Worm (Caenorhabditis elegans) whole organism, mixed stage, embryonic: Measurements from ENCODE around the gene npp-15.

ENCODE experiments used
- M03D4.4 ChIP-seq: sonication (generic microtip); optimal IDR thresholded peaks from 2 replicates; lab custom pipeline; 2017; ENCODE audit warnings: mild to moderate bottlenecking, missing genetic modification characterization, missing compliant biosample characterization
- bed-3 ChIP-seq: fragments of 200-800 bp; sonication (Bioruptor generic); optimal IDR thresholded peaks from 3 replicates; lab custom pipeline; 2018; ENCODE audit warnings: mild to moderate bottlenecking, missing genetic modification characterization, moderate library complexity, missing compliant biosample characterization
- blmp-1 ChIP-seq: fragments of 150-350 bp; optimal IDR thresholded peaks from 2 replicates; lab custom pipeline; 2014; ENCODE audit warnings: missing biosample characterization, missing genetic modification characterization
- ceh-39 ChIP-seq: fragments of 150-350 bp; optimal IDR thresholded peaks from 2 replicates; lab custom pipeline; 2014; ENCODE audit warnings: missing biosample characterization, missing genetic modification characterization
- ceh-43 ChIP-seq: fragments of 200-800 bp; sonication (Bioruptor generic); optimal IDR thresholded peaks from 2 replicates; lab custom pipeline; 2018; ENCODE audit warnings: mild to moderate bottlenecking, missing genetic modification characterization, moderate library complexity, missing compliant biosample characterization
- ceh-83 ChIP-seq: fragments of 200-800 bp; sonication (Bioruptor generic); optimal IDR thresholded peaks from 2 replicates; lab custom pipeline; 2018; ENCODE audit warnings: mild to moderate bottlenecking, missing genetic modification characterization, missing compliant biosample characterization
- ces-1 ChIP-seq: fragments of 150-350 bp; optimal IDR thresholded peaks from 2 replicates; lab custom pipeline; 2014; ENCODE audit warnings: missing biosample characterization, missing genetic modification reagents, missing genetic modification characterization
- cnd-1 ChIP-seq: fragments of 200-800 bp; sonication (Bioruptor generic); optimal IDR thresholded peaks from 2 replicates; lab custom pipeline; 2018; ENCODE audit warnings: mild to moderate bottlenecking, missing genetic modification characterization, missing compliant biosample characterization
- drap-1 ChIP-seq: fragments of 200-800 bp; sonication (Bioruptor generic); optimal IDR thresholded peaks from 3 replicates; lab custom pipeline; 2018; ENCODE audit warnings: mild to moderate bottlenecking, missing genetic modification characterization, missing compliant biosample characterization
- elt-1 ChIP-seq: sonication (generic microtip); optimal IDR thresholded peaks from 2 replicates; lab custom pipeline; 2017; ENCODE audit warnings: missing genetic modification characterization, mild to moderate bottlenecking, missing compliant biosample characterization, antibody characterized with exemption, moderate library complexity, borderline replicate concordance; ENCODE audit not compliant: insufficient read depth
- elt-3 ChIP-seq: fragments of 150-350 bp; optimal IDR thresholded peaks from 2 replicates; lab custom pipeline; 2014; ENCODE audit warnings: missing biosample characterization, missing genetic modification characterization
- flh-1 ChIP-seq: fragments of 200-800 bp; sonication (Bioruptor generic); optimal IDR thresholded peaks from 2 replicates; lab custom pipeline; 2018; ENCODE audit warnings: mild to moderate bottlenecking, missing genetic modification characterization, moderate library complexity, missing compliant biosample characterization
- ham-2 ChIP-seq: fragments of 200-800 bp; sonication (Bioruptor generic); optimal IDR thresholded peaks from 2 replicates; lab custom pipeline; 2018; ENCODE audit warnings: mild to moderate bottlenecking, missing genetic modification characterization, missing compliant biosample characterization
- hlh-1 ChIP-seq: fragments of 150-350 bp; optimal IDR thresholded peaks from 2 replicates; lab custom pipeline; 2014; ENCODE audit warnings: missing biosample characterization, missing genetic modification reagents, missing genetic modification characterization
- lin-13 ChIP-seq: fragments of 150-350 bp; optimal IDR thresholded peaks from 2 replicates; lab custom pipeline; 2014; ENCODE audit warnings: missing biosample characterization, missing genetic modification characterization
- lin-32 ChIP-seq: fragments of 200-800 bp; sonication (Bioruptor generic); optimal IDR thresholded peaks from 2 replicates; lab custom pipeline; 2018; ENCODE audit warnings: mild to moderate bottlenecking, missing genetic modification characterization, missing compliant biosample characterization
- lsy-2 ChIP-seq: fragments of 150-350 bp; optimal IDR thresholded peaks from 2 replicates; lab custom pipeline; 2014; ENCODE audit warnings: missing biosample characterization, missing genetic modification characterization
- mab-5 ChIP-seq: fragments of 150-350 bp; optimal IDR thresholded peaks from 2 replicates; lab custom pipeline; 2014; ENCODE audit warnings: missing biosample characterization, missing genetic modification characterization
- mep-1 ChIP-seq: fragments of 150-350 bp; optimal IDR thresholded peaks from 2 replicates; lab custom pipeline; 2017; ENCODE audit warnings: missing biosample characterization, missing genetic modification reagents, missing genetic modification characterization, inconsistent platforms
- mls-2 ChIP-seq: sonication (generic microtip); optimal IDR thresholded peaks from 2 replicates; lab custom pipeline; 2016; ENCODE audit warnings: mild to moderate bottlenecking, missing genetic modification characterization, moderate library complexity, missing compliant biosample characterization
- nhr-12 ChIP-seq: fragments of 150-350 bp; optimal IDR thresholded peaks from 2 replicates; lab custom pipeline; 2014; ENCODE audit warnings: missing biosample characterization, missing genetic modification characterization
- nhr-2 ChIP-seq: fragments of 150-350 bp; optimal IDR thresholded peaks from 2 replicates; lab custom pipeline; 2014; ENCODE audit warnings: missing biosample characterization, missing genetic modification characterization
- nhr-237 ChIP-seq: fragments of 150-350 bp; optimal IDR thresholded peaks from 2 replicates; lab custom pipeline; 2014; ENCODE audit warnings: missing biosample characterization, missing genetic modification characterization
- nhr-28 ChIP-seq: fragments of 150-350 bp; optimal IDR thresholded peaks from 2 replicates; lab custom pipeline; 2014; ENCODE audit warnings: missing biosample characterization, missing genetic modification characterization
- nhr-76 ChIP-seq: sonication (generic microtip); optimal IDR thresholded peaks from 2 replicates; lab custom pipeline; 2017; ENCODE audit warnings: missing biosample characterization, missing genetic modification characterization
- pha-4 ChIP-seq: fragments of 150-350 bp; optimal IDR thresholded peaks from 2 replicates; lab custom pipeline; 2018; ENCODE audit warnings: missing biosample characterization, missing genetic modification reagents, missing genetic modification characterization
- sem-2 ChIP-seq: fragments of 200-800 bp; sonication (Bioruptor generic); optimal IDR thresholded peaks from 2 replicates; lab custom pipeline; 2018; ENCODE audit warnings: mild to moderate bottlenecking, missing genetic modification characterization, missing compliant biosample characterization
- snpc-4 ChIP-seq: fragments of 150-350 bp; optimal IDR thresholded peaks from 2 replicates; lab custom pipeline; 2014; ENCODE audit warnings: missing biosample characterization, missing genetic modification characterization
- sptf-1 ChIP-seq: sonication (generic microtip); optimal IDR thresholded peaks from 2 replicates; lab custom pipeline; 2017; ENCODE audit warnings: mild to moderate bottlenecking, missing genetic modification characterization, moderate library complexity, missing compliant biosample characterization
- tbx-8 ChIP-seq: fragments of 200-800 bp; sonication (Bioruptor generic); optimal IDR thresholded peaks from 2 replicates; lab custom pipeline; 2018; ENCODE audit warnings: mild to moderate bottlenecking, missing genetic modification characterization, moderate library complexity, missing compliant biosample characterization
- unc-120 ChIP-seq: sonication (generic microtip); optimal IDR thresholded peaks from 2 replicates; lab custom pipeline; 2017; ENCODE audit warnings: missing genetic modification characterization, missing compliant biosample characterization; ENCODE audit not compliant: poor library complexity, severe bottlenecking
- unc-39 ChIP-seq: fragments of 150-350 bp; optimal IDR thresholded peaks from 2 replicates; lab custom pipeline; 2014; ENCODE audit warnings: missing biosample characterization, missing genetic modification characterization
- unc-62 ChIP-seq: fragments of 150-350 bp; optimal IDR thresholded peaks from 2 replicates; lab custom pipeline; 2014; ENCODE audit warnings: missing biosample characterization, missing genetic modification reagents, missing genetic modification characterization
- zip-8 ChIP-seq: fragments of 150-350 bp; optimal IDR thresholded peaks from 2 replicates; lab custom pipeline; 2014; ENCODE audit warnings: missing biosample characterization, missing genetic modification characterization
- ztf-11 ChIP-seq: fragments of 150-350 bp; optimal IDR thresholded peaks from 2 replicates; lab custom pipeline; 2014; ENCODE audit warnings: missing biosample characterization, missing genetic modification characterization

Gene npp-15

DNA sequence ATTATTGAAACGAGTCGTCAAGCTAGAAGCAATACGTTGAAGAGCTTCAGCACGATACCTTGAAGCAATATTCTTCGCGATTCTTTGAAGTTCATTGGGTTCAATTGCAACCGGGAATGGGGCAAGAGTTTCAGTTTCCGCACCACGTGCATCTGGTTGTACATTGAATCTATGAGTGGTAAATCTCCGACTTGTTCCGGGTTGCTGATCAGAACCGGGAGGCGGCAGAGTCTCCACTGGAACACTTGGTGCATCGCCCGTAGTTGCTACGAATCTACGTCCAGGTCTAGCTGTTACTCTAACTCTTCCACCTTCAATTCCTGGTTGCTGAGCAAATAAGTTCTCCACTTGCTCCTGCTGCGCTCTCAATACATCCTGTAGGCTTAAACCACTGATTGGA lies 39.8 kb upstream of the npp-15 start:
- no peak for TF ChIP-seq sem-2 (GFP tag; lab: Kevin White, UChicago)
- TF ChIP-seq sptf-1 (tag; lab: Kevin White, UChicago): no peak
- no peak for TF ChIP-seq unc-120 (tag; lab: Kevin White, UChicago)
- TF ChIP-seq ces-1 (GFP tag; lab: Kevin White, UChicago): no peak
- no peak for TF ChIP-seq M03D4.4 (tag; lab: Kevin White, UChicago)
- no peak for TF ChIP-seq unc-39
- no peak for TF ChIP-seq nhr-2 (tag; lab: Kevin White, UChicago)
- no peak for TF ChIP-seq mls-2 (tag; lab: Kevin White, UChicago)
- TF ChIP-seq drap-1: no peak

DNA sequence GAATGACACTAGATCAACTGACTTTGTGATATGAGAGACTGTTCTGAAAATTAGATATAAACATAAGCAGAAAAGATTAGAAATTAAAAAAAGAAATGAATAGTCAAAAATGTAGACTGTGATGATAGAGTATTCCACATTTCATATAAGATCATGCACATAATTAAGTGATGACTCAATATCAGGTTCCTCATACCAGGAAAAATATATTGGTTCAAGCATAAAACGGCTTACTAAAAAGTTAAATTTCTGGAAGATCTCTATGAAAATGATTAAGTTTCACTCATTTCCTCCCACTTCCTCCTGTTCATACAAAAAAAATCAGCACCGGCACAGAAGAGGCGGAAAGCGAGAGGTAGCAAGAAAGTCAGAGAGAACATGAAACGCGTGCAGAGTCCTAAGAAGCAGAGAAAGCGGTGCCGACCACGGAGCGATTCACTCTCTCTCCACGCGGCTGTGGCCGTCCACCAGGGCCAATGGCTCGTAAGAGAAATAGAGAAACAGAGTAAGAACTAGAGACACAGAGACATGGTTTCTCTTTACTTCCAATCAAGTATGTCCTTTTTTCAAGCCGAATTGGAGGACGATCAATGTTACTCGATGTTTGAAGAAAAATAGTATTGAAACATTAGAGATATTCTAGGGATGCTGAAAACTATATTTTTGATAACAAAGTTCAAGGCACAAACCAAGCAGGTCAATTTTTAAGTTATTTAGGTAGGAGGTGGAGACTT lies 37.1 kb upstream of the npp-15 start, which contains the start of the genes ZK688.5 and fahd-1:
Gene ZK688.5 (minus strand): TSS at position 51 of the 734 bp plus-strand sequence.
Gene fahd-1 (plus strand): TSS at position 684 of the 734 bp plus-strand sequence.
- TF ChIP-seq mep-1 (peak; percentile 40), ceh-39 (tag; lab: Kevin White, UChicago) (peak; percentile 8), nhr-2 (tag; lab: Kevin White, UChicago) (peak; percentile 77), ces-1 (GFP tag; lab: Kevin White, UChicago) (peak; percentile 59), nhr-237 (tag; lab: Kevin White, UChicago) (peak; percentile 46), unc-39 (no peak), ham-2 (GFP tag; lab: Kevin White, UChicago) (peak; percentile 74), tbx-8 (GFP tag; lab: Kevin White, UChicago) (no peak), ztf-11 (tag; lab: Kevin White, UChicago) (no peak), flh-1 (GFP tag; lab: Kevin White, UChicago) (no peak), elt-3 (tag; lab: Kevin White, UChicago) (no peak), lin-32 (GFP tag; lab: Kevin White, UChicago) (no peak), sptf-1 (tag; lab: Kevin White, UChicago) (no peak), lsy-2 (tag; lab: Kevin White, UChicago) (peak; percentile 56), sem-2 (GFP tag; lab: Kevin White, UChicago) (no peak), ceh-83 (GFP tag; lab: Kevin White, UChicago) (no peak), mls-2 (tag; lab: Kevin White, UChicago) (peak; percentile 68), snpc-4 (tag; lab: Kevin White, UChicago) (no peak), lin-13 (tag; lab: Kevin White, UChicago) (peak; percentile 19), drap-1 (no peak), bed-3 (GFP tag; lab: Kevin White, UChicago) (no peak), zip-8 (no peak), ceh-43 (no peak), nhr-76 (tag; lab: Kevin White, UChicago) (no peak), M03D4.4 (tag; lab: Kevin White, UChicago) (no peak), pha-4 (tag; lab: Kevin White, UChicago) (peak; percentile 71), nhr-28 (no peak), blmp-1 (no peak), hlh-1 (peak; percentile 93), nhr-12 (tag; lab: Kevin White, UChicago) (no peak), unc-120 (tag; lab: Kevin White, UChicago) (peak; percentile 68), mab-5 (tag; lab: Kevin White, UChicago) (no peak), elt-1 (tag; lab: Kevin White, UChicago) (no peak), cnd-1 (tag; lab: Kevin White, UChicago) (peak; percentile 10), unc-62 (GFP tag; lab: Kevin White, UChicago) (no peak)

DNA sequence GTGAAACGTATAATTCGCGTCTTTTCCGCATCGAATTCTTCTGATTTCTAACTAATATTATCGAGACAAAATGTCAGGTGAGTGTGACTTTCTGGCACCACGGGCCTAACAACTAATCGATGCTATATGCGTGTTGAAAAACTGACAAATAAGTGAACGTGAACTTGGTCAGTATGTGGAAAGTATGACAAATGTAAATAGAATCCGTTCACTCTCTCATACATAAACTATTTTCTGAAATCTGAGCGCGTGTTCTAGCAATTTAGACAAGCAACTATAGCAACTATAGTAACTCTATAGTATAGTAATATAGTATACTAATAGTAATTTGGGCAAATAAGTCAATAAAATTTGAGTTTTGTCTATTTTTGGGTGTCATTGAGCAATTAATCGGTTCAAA lies 36.5 kb upstream of the npp-15 start:
- TF ChIP-seq unc-62 (GFP tag; lab: Kevin White, UChicago): no peak
- TF ChIP-seq ham-2 (GFP tag; lab: Kevin White, UChicago): no peak
- TF ChIP-seq sptf-1 (tag; lab: Kevin White, UChicago): no peak
- TF ChIP-seq snpc-4 (tag; lab: Kevin White, UChicago): no peak
- no peak for TF ChIP-seq ceh-39 (tag; lab: Kevin White, UChicago)
- no peak for TF ChIP-seq mep-1
- TF ChIP-seq unc-120 (tag; lab: Kevin White, UChicago): no peak
